Fruit fly (Drosophila melanogaster) S2 (cell line): ENCODE results near the gene CG34175.

Experiments
- CG8478 ChIP-seq: fragments of >200 bp; optimal IDR thresholded peaks from 2 replicates; lab custom pipeline; 2018
- CTCF ChIP-seq, 2 experiments: fragments of >200 bp; optimal IDR thresholded peaks; 2 replicates each; lab custom pipeline; 2018

dm6 chr2L:3439502-3439901 is 41.7 kb downstream of the CG34175 start:
- TF ChIP-seq CTCF (optimal IDR thresholded peaks at IDR 0.05; lab: Kevin White, UChicago) (no peak), CG8478 (lab: Kevin White, UChicago) (no peak)
